Fruit fly (Drosophila melanogaster) whole organism, embryonic: ENCODE results near the gene sima.

Experiments used
- CG10565 ChIP-seq: fragments of 200-800 bp; sonication (Bioruptor generic); optimal IDR thresholded peaks from 3 replicates; lab custom pipeline; 2016; ENCODE audit warnings: missing biosample characterization, mild to moderate bottlenecking, missing genetic modification characterization
- CG10979 ChIP-seq: fragments of 200-800 bp; sonication (Bioruptor generic); optimal IDR thresholded peaks from 2 replicates; lab custom pipeline; 2018; ENCODE audit warnings: missing biosample characterization, mild to moderate bottlenecking, missing genetic modification characterization, moderate library complexity
- CG11247 ChIP-seq: fragments of 200-800 bp; sonication (Bioruptor generic); IDR thresholded peaks from 2 replicates; pipeline ENCODE4 v1.3.6; 2022; ENCODE audit warnings: missing biosample characterization, missing genetic modification characterization
- CG12219 ChIP-seq: fragments of 200-800 bp; sonication (Bioruptor generic); optimal IDR thresholded peaks from 3 replicates; lab custom pipeline; 2018; ENCODE audit warnings: missing biosample characterization, mild to moderate bottlenecking, missing genetic modification characterization
- CG12299 ChIP-seq: fragments of 200-800 bp; sonication (Bioruptor generic); optimal IDR thresholded peaks from 2 replicates; lab custom pipeline; 2018; ENCODE audit warnings: missing biosample characterization, mild to moderate bottlenecking, missing genetic modification characterization
- CG14667 ChIP-seq: fragments of 200-800 bp; sonication (Bioruptor generic); IDR thresholded peaks from 2 replicates; pipeline ENCODE4 v1.3.6; 2022; ENCODE audit warnings: missing biosample characterization, missing genetic modification characterization
- CG17359 ChIP-seq: fragments of 200-800 bp; sonication (Bioruptor generic); optimal IDR thresholded peaks from 3 replicates; lab custom pipeline; 2018; ENCODE audit warnings: missing biosample characterization, mild to moderate bottlenecking, missing genetic modification characterization, moderate library complexity
- CG17912 ChIP-seq: fragments of 200-800 bp; sonication (Bioruptor generic); optimal IDR thresholded peaks from 2 replicates; lab custom pipeline; 2018; ENCODE audit warnings: missing biosample characterization, mild to moderate bottlenecking, missing genetic modification characterization
- CG18476 ChIP-seq: fragments of 200-800 bp; sonication (Bioruptor generic); optimal IDR thresholded peaks from 2 replicates; lab custom pipeline; 2016; ENCODE audit warnings: missing biosample characterization, mild to moderate bottlenecking, missing genetic modification characterization
- CG18599 ChIP-seq: fragments of 200-800 bp; sonication (Bioruptor generic); optimal IDR thresholded peaks from 3 replicates; lab custom pipeline; 2017; ENCODE audit warnings: missing biosample characterization, missing genetic modification characterization, mild to moderate bottlenecking, moderate library complexity, missing genetic modification reagents
- CG31365 ChIP-seq: fragments of 200-800 bp; sonication (Bioruptor generic); optimal IDR thresholded peaks from 2 replicates; lab custom pipeline; 2018; ENCODE audit warnings: missing biosample characterization, mild to moderate bottlenecking, missing genetic modification characterization
- CG3995 ChIP-seq: fragments of 200-800 bp; sonication (Bioruptor generic); optimal IDR thresholded peaks from 3 replicates; lab custom pipeline; 2016; ENCODE audit warnings: missing biosample characterization, missing genetic modification characterization
- CG4854 ChIP-seq: fragments of 200-800 bp; sonication (Bioruptor generic); optimal IDR thresholded peaks from 2 replicates; lab custom pipeline; 2016; ENCODE audit warnings: missing biosample characterization, missing genetic modification characterization, inconsistent platforms
- CG5953 ChIP-seq: fragments of 200-800 bp; sonication (Bioruptor generic); IDR thresholded peaks from 2 replicates; pipeline ENCODE4 v1.3.6; 2022; ENCODE audit warnings: missing biosample characterization, missing genetic modification characterization
- CG6683 ChIP-seq: fragments of 200-800 bp; sonication (Bioruptor generic); optimal IDR thresholded peaks from 2 replicates; lab custom pipeline; 2017; ENCODE audit warnings: missing biosample characterization, mild to moderate bottlenecking, missing genetic modification characterization, missing genetic modification reagents
- CG6791 ChIP-seq: fragments of 200-800 bp; sonication (Bioruptor generic); IDR thresholded peaks from 3 replicates; pipeline ENCODE4 v1.3.6; 2022; ENCODE audit warnings: missing biosample characterization, missing genetic modification characterization; ENCODE audit not compliant: partially characterized antibody
- CG8765 ChIP-seq: fragments of 200-800 bp; sonication (Bioruptor generic); IDR thresholded peaks from 2 replicates; pipeline ENCODE4 v1.3.6; 2022; ENCODE audit warnings: missing biosample characterization, missing genetic modification characterization
- CoRest ChIP-seq: fragments of 200-800 bp; sonication (Bioruptor generic); optimal IDR thresholded peaks from 3 replicates; lab custom pipeline; 2018; ENCODE audit warnings: missing biosample characterization, mild to moderate bottlenecking, missing genetic modification characterization, moderate library complexity
- Dip3 ChIP-seq: fragments of 200-800 bp; sonication (Bioruptor generic); optimal IDR thresholded peaks from 3 replicates; lab custom pipeline; 2016; ENCODE audit warnings: missing biosample characterization, missing genetic modification characterization
- Ets65A ChIP-seq: fragments of 200-800 bp; sonication (Bioruptor generic); peaks from one replicate; lab custom pipeline; 2016; ENCODE audit warnings: missing biosample characterization, missing genetic modification characterization
- Hey ChIP-seq: fragments of 200-800 bp; sonication (Bioruptor generic); optimal IDR thresholded peaks from 3 replicates; lab custom pipeline; 2018; ENCODE audit warnings: missing biosample characterization, mild to moderate bottlenecking, missing genetic modification characterization
- MBD-R2 ChIP-seq: fragments of 200-800 bp; sonication (Bioruptor generic); IDR thresholded peaks from 2 replicates; pipeline ENCODE4 v1.3.6; 2022; ENCODE audit warnings: missing biosample characterization, missing genetic modification characterization
- Nf-YB ChIP-seq: fragments of 200-800 bp; sonication (Bioruptor generic); optimal IDR thresholded peaks from 3 replicates; lab custom pipeline; 2019; ENCODE audit warnings: missing biosample characterization, mild to moderate bottlenecking, missing genetic modification characterization, moderate library complexity
- Poxn ChIP-seq: fragments of 200-800 bp; sonication (Bioruptor generic); IDR thresholded peaks from 2 replicates; pipeline ENCODE4 v1.3.6; 2022; ENCODE audit warnings: missing biosample characterization, missing genetic modification characterization
- Ravus ChIP-seq: fragments of 200-800 bp; sonication (Bioruptor generic); IDR thresholded peaks from 2 replicates; pipeline ENCODE4 v1.3.6; 2022; ENCODE audit warnings: missing biosample characterization, missing genetic modification characterization
- Six4 ChIP-seq: fragments of 200-800 bp; sonication (Bioruptor generic); optimal IDR thresholded peaks from 2 replicates; lab custom pipeline; 2016; ENCODE audit warnings: missing biosample characterization, missing genetic modification characterization
- Taf1 ChIP-seq: fragments of 200-800 bp; sonication (Bioruptor generic); IDR thresholded peaks from 2 replicates; pipeline ENCODE4 v1.3.6; 2022; ENCODE audit warnings: missing biosample characterization, missing genetic modification characterization
- Xrp1 ChIP-seq: fragments of 200-800 bp; sonication (Bioruptor generic); IDR thresholded peaks from 2 replicates; pipeline ENCODE4 v1.3.6; 2022; ENCODE audit warnings: missing biosample characterization, missing genetic modification characterization
- ap ChIP-seq: fragments of 200-800 bp; sonication (Bioruptor generic); IDR thresholded peaks from 2 replicates; pipeline ENCODE4 v1.3.6; 2022; ENCODE audit warnings: missing biosample characterization, missing genetic modification characterization
- ara ChIP-seq: fragments of 200-800 bp; sonication (Bioruptor generic); IDR thresholded peaks from 2 replicates; pipeline ENCODE4 v1.3.6; 2022; ENCODE audit warnings: missing biosample characterization, missing genetic modification characterization
- bigmax ChIP-seq: fragments of 200-800 bp; sonication (Bioruptor generic); optimal IDR thresholded peaks from 2 replicates; lab custom pipeline; 2018; ENCODE audit warnings: missing biosample characterization, mild to moderate bottlenecking, missing genetic modification characterization
- dm ChIP-seq: fragments of 200-800 bp; sonication (Bioruptor generic); optimal IDR thresholded peaks from 3 replicates; lab custom pipeline; 2016; ENCODE audit warnings: missing biosample characterization, missing genetic modification characterization
- ewg ChIP-seq: fragments of 200-800 bp; sonication (Bioruptor generic); optimal IDR thresholded peaks from 3 replicates; lab custom pipeline; 2017; ENCODE audit warnings: mild to moderate bottlenecking, missing biosample characterization, missing genetic modification reagents, missing genetic modification characterization
- gcm ChIP-seq: fragments of 200-800 bp; sonication (Bioruptor generic); optimal IDR thresholded peaks from 2 replicates; lab custom pipeline; 2019; ENCODE audit warnings: missing biosample characterization, mild to moderate bottlenecking, missing genetic modification characterization, moderate library complexity
- grn ChIP-seq: fragments of 200-800 bp; sonication (Bioruptor generic); optimal IDR thresholded peaks from 3 replicates; lab custom pipeline; 2017; ENCODE audit warnings: missing biosample characterization, missing genetic modification characterization
- insv ChIP-seq, 2 experiments: fragments of 200-800 bp; sonication (Bioruptor generic); optimal IDR thresholded peaks; 3 replicates each; lab custom pipeline; 2016 to 2018; ENCODE audit warnings: missing biosample characterization in 2 of 2, missing genetic modification characterization in 2 of 2
- lov ChIP-seq, 2 experiments: fragments of 200-800 bp in 1 of 2; fragments of >200 bp in 1 of 2; sonication (Bioruptor generic) in 1 of 2; IDR thresholded peaks in 1 of 2; optimal IDR thresholded peaks in 1 of 2; 2 replicates in 1 of 2; 3 replicates in 1 of 2; pipeline versions ENCODE4 v1.3.6 to Lab custom; 2017 to 2022; ENCODE audit warnings: missing biosample characterization in 1 of 2, missing genetic modification characterization in 1 of 2
- mld ChIP-seq: fragments of 200-800 bp; sonication (Bioruptor generic); IDR thresholded peaks from 3 replicates; pipeline ENCODE4 v1.3.6; 2022; ENCODE audit warnings: missing biosample characterization, missing genetic modification characterization; ENCODE audit not compliant: partially characterized antibody
- nmo ChIP-seq: fragments of 200-800 bp; sonication (Bioruptor generic); optimal IDR thresholded peaks from 2 replicates; lab custom pipeline; 2018; ENCODE audit warnings: missing biosample characterization, mild to moderate bottlenecking, missing genetic modification characterization, moderate library complexity
- pb ChIP-seq: fragments of 200-800 bp; sonication (Bioruptor generic); optimal IDR thresholded peaks from 3 replicates; lab custom pipeline; 2016; ENCODE audit warnings: missing biosample characterization, missing genetic modification characterization
- sim ChIP-seq: fragments of 200-800 bp; sonication (Bioruptor generic); IDR thresholded peaks from 2 replicates; pipeline ENCODE4 v1.3.6; 2022; ENCODE audit warnings: missing biosample characterization, missing genetic modification characterization
- so ChIP-seq: fragments of 200-800 bp; sonication (Bioruptor generic); IDR thresholded peaks from 3 replicates; pipeline ENCODE4 v1.3.6; 2022; ENCODE audit warnings: missing biosample characterization, missing genetic modification characterization
- tgo ChIP-seq: fragments of 200-800 bp; sonication (Bioruptor generic); IDR thresholded peaks from 3 replicates; pipeline ENCODE4 v1.3.6; 2022; ENCODE audit warnings: missing biosample characterization, missing genetic modification characterization
- vvl ChIP-seq: fragments of 200-800 bp; sonication (Bioruptor generic); IDR thresholded peaks from 2 replicates; pipeline ENCODE4 v1.3.6; 2022; ENCODE audit warnings: missing biosample characterization, missing genetic modification characterization

Gene sima

DNA sequence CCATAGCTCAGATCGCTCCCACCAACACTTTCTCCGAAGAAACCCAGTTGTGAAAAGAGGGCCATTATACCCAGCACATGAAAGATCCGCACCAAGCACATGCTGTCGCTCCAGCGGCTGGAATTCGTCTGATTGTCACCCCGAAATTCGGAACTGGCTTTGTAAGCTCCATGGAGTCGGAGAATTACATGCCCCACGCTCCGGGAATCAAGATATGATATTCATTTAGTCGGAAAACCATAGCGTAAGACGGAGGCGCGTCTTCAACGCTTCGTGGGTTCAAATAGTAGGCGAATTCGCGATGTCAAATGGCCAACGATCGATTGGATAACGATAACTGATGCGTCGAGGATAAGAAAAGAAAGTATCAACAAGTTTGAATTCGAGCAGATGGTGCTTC, 66.5 kb downstream of the sima start, which contains the start of gene CG45073:
Gene CG45073 (minus strand): TSS at position 101 of the 400 bp plus-strand sequence.
- TF ChIP-seq lov (optimal IDR thresholded peaks at IDR 0.05; lab: Kevin White, UChicago) (no peak), lov (GFP tag; IDR thresholded peaks at IDR 0.05; lab: Robert Waterston, UW) (0 out of 3 replicates have a peak, but pooled peaks have one; percentile 38), Ets65A (GFP tag; lab: Kevin White, UChicago) (no peak)

DNA sequence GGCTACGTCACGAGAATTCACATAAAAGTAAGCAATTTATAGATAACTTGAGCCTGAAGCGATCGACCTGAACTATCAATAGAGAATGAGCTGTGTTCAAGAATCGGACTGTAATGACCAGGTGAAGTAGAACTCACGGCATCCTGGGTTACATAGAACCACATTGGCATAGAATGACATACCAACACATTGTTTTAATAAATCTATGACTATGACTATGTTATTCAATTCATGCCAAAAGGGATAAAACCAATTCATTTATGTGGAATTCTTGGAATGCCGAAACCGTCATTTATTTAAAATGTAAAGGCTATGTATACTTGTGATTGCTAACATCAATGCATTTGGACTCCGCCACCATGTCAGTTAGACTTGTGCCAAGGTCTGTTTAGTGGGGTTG, 70.9 kb downstream of the sima start, which contains the start of gene Ppi1:
Gene Ppi1 (minus strand): TSS at position 101 of the 400 bp plus-strand sequence.
- TF ChIP-seq CG31365 (tag; lab: Kevin White, UChicago) = no peak
- TF ChIP-seq nmo (GFP tag; lab: Kevin White, UChicago) = no peak

DNA sequence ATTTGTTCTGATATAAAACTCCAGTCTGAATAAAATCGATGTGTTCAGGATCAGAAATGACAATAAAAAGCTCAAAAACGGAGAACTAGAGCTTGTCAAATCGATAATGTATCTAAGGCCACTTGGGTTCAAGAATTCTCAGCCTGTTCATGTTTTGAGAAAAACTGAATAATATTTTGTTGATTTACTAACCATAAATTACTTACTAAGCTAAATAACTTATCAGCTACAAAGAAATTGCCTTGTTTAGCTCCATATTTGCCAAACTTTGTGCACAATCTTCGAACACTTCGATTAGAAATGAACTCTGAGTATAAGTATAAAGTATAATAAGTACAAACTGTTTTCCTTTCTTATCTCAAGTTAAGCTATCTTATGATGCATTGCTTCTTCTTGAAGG, 74.2 kb downstream of the sima start, which contains the start of gene CG31029:
Gene CG31029 (minus strand): TSS at position 101 of the 400 bp plus-strand sequence.
- TF ChIP-seq CG10979 (no peak), CG12299 (tag; lab: Kevin White, UChicago) (no peak), Dip3 (GFP tag; lab: Kevin White, UChicago) (no peak), CG5953 (no peak), vvl (GFP tag; lab: Robert Waterston, UW) (no peak), Nf-YB (no peak), Hey (tag; lab: Kevin White, UChicago) (no peak), CG17912 (no peak), CG12219 (no peak), CG14667 (GFP tag; lab: Robert Waterston, UW) (no peak), pb (GFP tag; lab: Kevin White, UChicago) (no peak), Xrp1 (GFP tag; lab: Robert Waterston, UW) (no peak), so (GFP tag; lab: Robert Waterston, UW) (no peak), insv (GFP tag; optimal IDR thresholded peaks at IDR 0.05; lab: Kevin White, UChicago) (no peak)

DNA sequence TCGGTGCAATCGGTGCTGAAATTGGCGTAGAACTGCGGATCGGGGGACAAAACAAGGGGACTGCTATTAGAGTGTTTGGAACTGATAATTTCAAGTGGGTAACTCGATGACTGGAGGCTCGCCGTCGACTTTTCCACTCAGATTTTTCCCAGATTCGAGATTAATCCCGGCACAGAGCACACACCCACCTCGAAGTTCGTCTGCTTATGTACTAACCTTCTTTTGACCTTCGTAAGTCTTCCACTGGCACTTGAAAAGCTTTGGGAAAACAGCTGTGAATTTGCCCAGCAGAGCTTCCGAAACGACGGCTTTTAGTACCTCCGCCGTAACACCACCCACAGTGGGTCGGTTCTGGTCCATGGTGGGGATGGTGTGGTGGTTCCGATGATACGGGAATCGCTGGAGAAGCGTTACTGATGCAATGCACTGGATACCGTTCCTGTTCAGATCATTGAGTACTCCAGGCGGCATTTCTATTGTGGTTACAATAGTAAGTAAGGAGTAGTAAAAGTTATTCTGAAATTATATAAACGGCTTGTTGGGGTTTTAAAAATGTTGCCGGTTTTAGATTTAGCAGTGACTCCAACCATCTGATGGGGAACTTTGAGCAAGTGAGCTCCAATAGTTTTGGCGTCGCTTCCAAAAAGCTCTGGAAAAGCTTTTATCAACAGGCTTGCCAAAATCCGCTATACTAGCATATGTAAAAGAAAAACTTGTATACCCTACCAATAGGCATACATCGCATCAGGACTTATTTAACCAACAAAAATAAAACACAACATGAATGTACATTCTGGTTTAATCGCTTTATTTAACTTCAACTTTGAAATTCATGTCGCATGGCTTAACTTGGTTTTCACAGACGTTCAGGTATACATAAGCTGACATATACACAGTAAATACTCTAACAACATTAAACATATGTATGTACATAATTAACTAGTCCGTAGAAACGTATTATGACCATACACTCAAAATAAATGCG, 76.2 kb downstream of the sima start, which contains the start of gene Tpi:
Gene Tpi (minus strand): TSS at position 537 of the 985 bp plus-strand sequence.
- TF ChIP-seq MBD-R2 (peak; percentile 31; the same call in 1 of the 2 replicates), CG8765 (GFP tag; lab: Robert Waterston, UW) (no peak), CG11247 (no peak), sim (GFP tag; lab: Robert Waterston, UW) (no peak), tgo (GFP tag; lab: Robert Waterston, UW) (peak; percentile 34; the same call in 1 of the 3 replicates), CG3995 (GFP tag; lab: Kevin White, UChicago) (no peak), ewg (no peak), CG6791 (no peak), CG4854 (no peak), CoRest (tag; lab: Kevin White, UChicago) (peak; percentile 13), Taf1 (GFP tag; lab: Robert Waterston, UW) (no peak), dm (GFP tag; lab: Kevin White, UChicago) (no peak), CG6683 (GFP tag; lab: Kevin White, UChicago) (no peak), mld (GFP tag; lab: Robert Waterston, UW) (no peak), CG18599 (GFP tag; lab: Kevin White, UChicago) (peak; percentile 28), grn (GFP tag; lab: Kevin White, UChicago) (no peak), CG10565 (GFP tag; lab: Kevin White, UChicago) (no peak), CG18476 (GFP tag; lab: Kevin White, UChicago) (no peak), Six4 (no peak), bigmax (no peak), ara (no peak), Poxn (GFP tag; lab: Robert Waterston, UW) (no peak), gcm (GFP tag; lab: Kevin White, UChicago) (no peak), CG17359 (no peak), Ravus (no peak), ap (GFP tag; lab: Robert Waterston, UW) (no peak)
